Fruit fly (Drosophila melanogaster) whole organism, embryonic: ENCODE data around the gene CG17202.

ENCODE experiments used
- Awh ChIP-seq: fragments of 200-800 bp; sonication (Bioruptor generic); IDR thresholded peaks from 2 replicates; pipeline ENCODE4, ENCODE4 v1.3.6; 2022; ENCODE audit warnings: missing biosample characterization, missing genetic modification characterization
- B-H2 ChIP-seq: fragments of 200-800 bp; sonication (Bioruptor generic); optimal IDR thresholded peaks from 2 replicates; lab custom pipeline; 2018; ENCODE audit warnings: missing biosample characterization, mild to moderate bottlenecking, missing genetic modification characterization
- Bdp1 ChIP-seq: fragments of 200-800 bp; sonication (Bioruptor generic); optimal IDR thresholded peaks from 3 replicates; lab custom pipeline; 2016; ENCODE audit warnings: missing biosample characterization, missing genetic modification characterization
- C15 ChIP-seq: fragments of 200-800 bp; sonication (Bioruptor generic); IDR thresholded peaks from 3 replicates; pipeline ENCODE4 v1.3.6; 2022; ENCODE audit warnings: missing biosample characterization, missing genetic modification characterization
- CG10267 ChIP-seq: fragments of 200-800 bp; sonication (Bioruptor generic); optimal IDR thresholded peaks from 2 replicates; lab custom pipeline; 2018; ENCODE audit warnings: missing biosample characterization, mild to moderate bottlenecking, missing genetic modification characterization, moderate library complexity
- CG10959 ChIP-seq: fragments of 200-800 bp; sonication (Bioruptor generic); IDR thresholded peaks from 2 replicates; pipeline ENCODE4 v1.3.6; 2022; ENCODE audit warnings: missing biosample characterization, missing genetic modification characterization
- CG12391 ChIP-seq: fragments of 200-800 bp; sonication (Bioruptor generic); optimal IDR thresholded peaks from 3 replicates; lab custom pipeline; 2018; ENCODE audit warnings: missing biosample characterization, mild to moderate bottlenecking, missing genetic modification characterization, moderate library complexity
- CG14050 ChIP-seq: fragments of 200-800 bp; sonication (Bioruptor generic); IDR thresholded peaks from 3 replicates; pipeline ENCODE4 v1.3.6; 2022; ENCODE audit warnings: missing biosample characterization, missing genetic modification characterization
- CG15011 ChIP-seq: fragments of 200-800 bp; sonication (Bioruptor generic); optimal IDR thresholded peaks from 3 replicates; lab custom pipeline; 2018; ENCODE audit warnings: missing biosample characterization, mild to moderate bottlenecking, missing genetic modification characterization
- CG15514 ChIP-seq: fragments of 200-800 bp; sonication (Bioruptor generic); optimal IDR thresholded peaks from 3 replicates; lab custom pipeline; 2017; ENCODE audit warnings: missing biosample characterization, missing genetic modification characterization, mild to moderate bottlenecking, moderate library complexity, missing genetic modification reagents
- CG1603 ChIP-seq: fragments of 200-800 bp; sonication (Bioruptor generic); optimal IDR thresholded peaks from 2 replicates; lab custom pipeline; 2019; ENCODE audit warnings: missing biosample characterization, mild to moderate bottlenecking, missing genetic modification characterization, moderate library complexity
- CG1647 ChIP-seq: fragments of 200-800 bp; sonication (Bioruptor generic); optimal IDR thresholded peaks from 3 replicates; lab custom pipeline; 2016; ENCODE audit warnings: missing biosample characterization, missing genetic modification characterization
- CG17385 ChIP-seq: fragments of 200-800 bp; sonication (Bioruptor generic); optimal IDR thresholded peaks from 3 replicates; lab custom pipeline; 2018; ENCODE audit warnings: missing biosample characterization, mild to moderate bottlenecking, missing genetic modification characterization
- CG1792 ChIP-seq: fragments of 200-800 bp; sonication (Bioruptor generic); optimal IDR thresholded peaks from 2 replicates; lab custom pipeline; 2016; ENCODE audit warnings: missing biosample characterization, missing genetic modification characterization
- CG2875 ChIP-seq: fragments of 200-800 bp; sonication (Bioruptor generic); optimal IDR thresholded peaks from 2 replicates; lab custom pipeline; 2017; ENCODE audit warnings: missing biosample characterization, mild to moderate bottlenecking, missing genetic modification characterization, missing genetic modification reagents
- CG30403 ChIP-seq: fragments of 200-800 bp; sonication (Bioruptor generic); optimal IDR thresholded peaks from 3 replicates; lab custom pipeline; 2016; ENCODE audit warnings: missing biosample characterization, missing genetic modification characterization
- CG31441 ChIP-seq: fragments of 200-800 bp; sonication (Bioruptor generic); IDR thresholded peaks from 2 replicates; pipeline ENCODE4 v1.3.6; 2022; ENCODE audit warnings: missing biosample characterization, missing genetic modification characterization
- CG32532 ChIP-seq: fragments of 200-800 bp; sonication (Bioruptor generic); IDR thresholded peaks from 2 replicates; pipeline ENCODE4 v1.3.6; 2022; ENCODE audit warnings: missing biosample characterization, missing genetic modification characterization
- CG3847 ChIP-seq: fragments of 200-800 bp; sonication (Bioruptor generic); IDR thresholded peaks from 2 replicates; pipeline ENCODE4 v1.3.6; 2022; ENCODE audit warnings: missing biosample characterization, missing genetic modification characterization
- CG4360 ChIP-seq: fragments of 200-800 bp; sonication (Bioruptor generic); IDR thresholded peaks from 2 replicates; pipeline ENCODE4 v1.3.6; 2022; ENCODE audit warnings: missing biosample characterization, missing genetic modification characterization
- CG6689 ChIP-seq: fragments of 200-800 bp; sonication (Bioruptor generic); IDR thresholded peaks from 2 replicates; pipeline ENCODE4 v1.3.6; 2022; ENCODE audit warnings: missing biosample characterization, missing genetic modification characterization
- CG6813 ChIP-seq: fragments of 200-800 bp; sonication (Bioruptor generic); optimal IDR thresholded peaks from 2 replicates; lab custom pipeline; 2017; ENCODE audit warnings: missing biosample characterization, missing genetic modification characterization, mild to moderate bottlenecking, moderate library complexity, missing genetic modification reagents
- CG8290 ChIP-seq, 3 experiments: fragments of 200-800 bp; sonication (Bioruptor generic); optimal IDR thresholded peaks; 2 replicates each; lab custom pipeline; 2016 to 2019; ENCODE audit warnings: missing biosample characterization in 3 of 3, missing genetic modification characterization in 3 of 3, mild to moderate bottlenecking in 2 of 3, moderate library complexity in 1 of 3
- CTCF ChIP-seq: fragments of 200-800 bp; sonication (Bioruptor generic); optimal IDR thresholded peaks from 2 replicates; lab custom pipeline; 2017; ENCODE audit warnings: missing biosample characterization, mild to moderate bottlenecking, missing genetic modification characterization, moderate library complexity
- CrebB ChIP-seq: fragments of 200-800 bp; sonication (Bioruptor generic); optimal IDR thresholded peaks from 3 replicates; lab custom pipeline; 2018; ENCODE audit warnings: missing biosample characterization, mild to moderate bottlenecking, missing genetic modification characterization
- Dbx ChIP-seq: fragments of 200-800 bp; sonication (Bioruptor generic); IDR thresholded peaks from 3 replicates; pipeline ENCODE4 v1.3.6; 2022; ENCODE audit warnings: missing biosample characterization, missing genetic modification characterization
- Hmr ChIP-seq: fragments of 200-800 bp; sonication (Bioruptor generic); optimal IDR thresholded peaks from 3 replicates; lab custom pipeline; 2017; ENCODE audit warnings: mild to moderate bottlenecking, missing biosample characterization, missing genetic modification reagents, missing genetic modification characterization
- Hr51 ChIP-seq, 2 experiments: fragments of 200-800 bp; sonication (Bioruptor generic); optimal IDR thresholded peaks; 2 replicates in 1 of 2; 3 replicates in 1 of 2; lab custom pipeline; 2016 to 2018; ENCODE audit warnings: missing biosample characterization in 2 of 2, missing genetic modification characterization in 2 of 2, mild to moderate bottlenecking in 1 of 2, moderate library complexity in 1 of 2
- Hr78 ChIP-seq, 2 experiments: fragments of 200-800 bp in 1 of 2; fragments of >200 bp in 1 of 2; sonication (Bioruptor generic) in 1 of 2; optimal IDR thresholded peaks; 2 replicates each; lab custom pipeline; 2017 to 2019; ENCODE audit warnings: missing biosample characterization in 2 of 2, missing genetic modification characterization in 2 of 2, mild to moderate bottlenecking in 1 of 2, moderate library complexity in 1 of 2
- Lhr ChIP-seq: fragments of 200-800 bp; sonication (Bioruptor generic); optimal IDR thresholded peaks from 3 replicates; lab custom pipeline; 2017; ENCODE audit warnings: mild to moderate bottlenecking, missing biosample characterization, missing genetic modification reagents, missing genetic modification characterization
- Myb ChIP-seq: fragments of 200-800 bp; sonication (Bioruptor generic); optimal IDR thresholded peaks from 2 replicates; lab custom pipeline; 2016; ENCODE audit warnings: missing biosample characterization, missing genetic modification characterization
- Sox102F ChIP-seq: fragments of 200-800 bp; sonication (Bioruptor generic); optimal IDR thresholded peaks from 2 replicates; lab custom pipeline; 2018; ENCODE audit warnings: missing biosample characterization, mild to moderate bottlenecking, missing genetic modification characterization, moderate library complexity
- Sry-β ChIP-seq: fragments of 200-800 bp; sonication (Bioruptor generic); optimal IDR thresholded peaks from 2 replicates; lab custom pipeline; 2018; ENCODE audit warnings: missing biosample characterization, mild to moderate bottlenecking, missing genetic modification characterization, moderate library complexity
- al ChIP-seq: fragments of 200-800 bp; sonication (Bioruptor generic); IDR thresholded peaks from 2 replicates; pipeline ENCODE4 v1.3.6; 2022; ENCODE audit warnings: missing biosample characterization, missing genetic modification characterization
- caup ChIP-seq: fragments of 200-800 bp; sonication (Bioruptor generic); optimal IDR thresholded peaks from 3 replicates; lab custom pipeline; 2017; ENCODE audit warnings: missing biosample characterization, mild to moderate bottlenecking, missing genetic modification characterization, moderate library complexity; ENCODE audit not compliant: severe bottlenecking
- chm ChIP-seq: fragments of 200-800 bp; sonication (Bioruptor generic); IDR thresholded peaks from 2 replicates; pipeline ENCODE4 v1.3.6; 2022; ENCODE audit warnings: missing biosample characterization, missing genetic modification characterization
- dimm ChIP-seq: fragments of 200-800 bp; sonication (Bioruptor generic); IDR thresholded peaks from 2 replicates; pipeline ENCODE4 v1.3.6; 2022; ENCODE audit warnings: missing biosample characterization, missing genetic modification characterization
- dm ChIP-seq: fragments of 200-800 bp; sonication (Bioruptor generic); optimal IDR thresholded peaks from 3 replicates; lab custom pipeline; 2016; ENCODE audit warnings: missing biosample characterization, missing genetic modification characterization
- eyg ChIP-seq: fragments of 200-800 bp; sonication (Bioruptor generic); optimal IDR thresholded peaks from 3 replicates; lab custom pipeline; 2016; ENCODE audit warnings: missing biosample characterization, missing genetic modification characterization
- fru ChIP-seq: fragments of >200 bp; optimal IDR thresholded peaks from 2 replicates; lab custom pipeline; 2017
- mld ChIP-seq: fragments of 200-800 bp; sonication (Bioruptor generic); IDR thresholded peaks from 3 replicates; pipeline ENCODE4 v1.3.6; 2022; ENCODE audit warnings: missing biosample characterization, missing genetic modification characterization; ENCODE audit not compliant: partially characterized antibody
- pan ChIP-seq, 4 experiments: fragments of >200 bp in 3 of 4; fragments of 200-800 bp in 1 of 4; sonication (Bioruptor generic) in 1 of 4; optimal IDR thresholded peaks in 3 of 4; IDR thresholded peaks in 1 of 4; 2 replicates each; pipeline versions ENCODE4 v1.3.6 to Lab custom; 2017 to 2022; ENCODE audit warnings: missing biosample characterization in 2 of 4, missing genetic modification characterization in 2 of 4, mixed read lengths in 1 of 4
- pros ChIP-seq: fragments of 200-800 bp; sonication (Bioruptor generic); optimal IDR thresholded peaks from 3 replicates; lab custom pipeline; 2019; ENCODE audit warnings: missing biosample characterization, mild to moderate bottlenecking, missing genetic modification characterization, moderate library complexity
- pzg ChIP-seq: fragments of 200-800 bp; sonication (Bioruptor generic); optimal IDR thresholded peaks from 3 replicates; lab custom pipeline; 2018; ENCODE audit warnings: missing biosample characterization, mild to moderate bottlenecking, missing genetic modification characterization, moderate library complexity
- ro ChIP-seq: fragments of 200-800 bp; sonication (Bioruptor generic); IDR thresholded peaks from 2 replicates; pipeline ENCODE4 v1.3.6; 2022; ENCODE audit warnings: missing biosample characterization, missing genetic modification characterization
- tap ChIP-seq: fragments of 200-800 bp; optimal IDR thresholded peaks from 3 replicates; lab custom pipeline; 2019; ENCODE audit warnings: missing biosample characterization, mild to moderate bottlenecking, missing genetic modification characterization, moderate library complexity
- twi ChIP-seq: fragments of 200-800 bp; optimal IDR thresholded peaks from 2 replicates; lab custom pipeline; 2019; ENCODE audit warnings: missing biosample characterization, mild to moderate bottlenecking, missing genetic modification characterization, moderate library complexity

CG17202 gene

DNA sequence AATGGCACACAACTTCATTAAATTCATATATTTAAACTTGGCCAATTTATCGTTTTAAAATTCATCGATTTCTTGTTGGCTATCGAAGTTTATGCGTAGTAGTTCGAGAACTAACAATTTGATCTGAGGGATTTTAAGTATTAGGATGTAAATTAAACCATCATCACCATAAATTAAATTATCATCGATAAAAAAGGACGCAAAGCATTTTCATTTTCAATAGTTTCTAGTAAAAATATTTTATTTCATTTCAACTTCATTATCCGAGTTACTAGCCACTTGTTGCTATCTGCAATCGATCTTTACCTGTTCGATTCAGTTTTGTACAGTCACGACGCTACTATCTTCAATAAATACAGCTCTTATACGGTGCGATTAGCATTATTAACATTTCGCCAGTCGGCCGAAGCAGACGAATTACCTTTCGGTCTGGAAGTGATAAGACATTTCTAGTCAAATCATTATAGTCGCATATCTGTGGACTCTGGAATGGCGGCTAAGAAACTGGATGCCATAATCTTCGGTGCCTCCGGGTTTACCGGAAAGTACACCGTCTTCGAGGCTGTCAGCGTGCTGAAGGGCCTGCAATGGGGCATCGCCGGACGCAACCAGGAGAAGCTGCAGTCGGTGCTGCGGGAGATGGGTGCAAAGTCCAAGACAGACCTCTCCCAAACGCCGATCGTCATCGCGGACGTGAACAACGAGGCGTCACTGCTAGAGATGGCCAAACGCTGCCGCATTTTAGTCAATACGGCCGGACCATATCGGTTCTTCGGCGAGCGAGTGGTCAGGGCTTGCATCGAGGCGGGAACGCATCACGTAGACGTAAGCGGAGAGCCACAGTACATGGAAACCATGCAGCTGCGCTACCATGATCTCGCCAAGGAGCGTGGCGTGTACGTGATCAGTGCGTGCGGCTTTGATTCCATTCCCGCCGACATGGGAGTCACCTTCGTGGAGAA, 16.1 kb upstream of the CG17202 start, which contains the start of gene CG5167 (continued):
- TF ChIP-seq CG2875 (GFP tag; lab: Kevin White, UChicago): no peak
- no peak for TF ChIP-seq twi (tag; lab: Kevin White, UChicago)
- TF ChIP-seq CG12391: peak; percentile 72
- no peak for TF ChIP-seq dimm (GFP tag; lab: Robert Waterston, UW)
- TF ChIP-seq Hr78 (GFP tag; optimal IDR thresholded peaks at IDR 0.05; lab: Kevin White, UChicago): no peak
- peak; percentile 51 for TF ChIP-seq CG15514 (GFP tag; lab: Kevin White, UChicago)
- TF ChIP-seq CTCF (GFP tag; lab: Kevin White, UChicago): no peak
- TF ChIP-seq CG14050: no peak
- peak; percentile 5 for TF ChIP-seq pzg (GFP tag; lab: Kevin White, UChicago)
- no peak for TF ChIP-seq CG1647 (GFP tag; lab: Kevin White, UChicago)
- TF ChIP-seq al (GFP tag; lab: Robert Waterston, UW): no peak
- TF ChIP-seq CG15011: no peak
- TF ChIP-seq CG32532 (GFP tag; lab: Robert Waterston, UW): no peak
- peak; percentile 39 for TF ChIP-seq CG1603 (tag; lab: Kevin White, UChicago)
- no peak for TF ChIP-seq C15
- TF ChIP-seq CrebB (tag; lab: Kevin White, UChicago): peak; percentile 31
- peak; percentile 34 for TF ChIP-seq CG30403
- TF ChIP-seq CG4360 (GFP tag; lab: Robert Waterston, UW): no peak
- TF ChIP-seq CG6689 (GFP tag; lab: Robert Waterston, UW): no peak
- TF ChIP-seq B-H2 (GFP tag; lab: Kevin White, UChicago): no peak
- peak; percentile 64 for TF ChIP-seq CG10267 (tag; lab: Kevin White, UChicago)
- no peak for TF ChIP-seq dm (GFP tag; lab: Kevin White, UChicago)
- TF ChIP-seq CG10959: no peak
- no peak for TF ChIP-seq pan (optimal IDR thresholded peaks at IDR 0.05; lab: Kevin White, UChicago)
- no peak for TF ChIP-seq pan (GFP tag; optimal IDR thresholded peaks at IDR 0.05 in 1 of 2, IDR thresholded peaks at IDR 0.05 in 1 of 2)
- no peak for TF ChIP-seq ro (GFP tag; lab: Robert Waterston, UW)
- no peak for TF ChIP-seq eyg (GFP tag; lab: Kevin White, UChicago)
- TF ChIP-seq CG17385: peak; percentile 23
- no peak for TF ChIP-seq Awh (GFP tag; lab: Robert Waterston, UW)
- TF ChIP-seq mld (GFP tag; lab: Robert Waterston, UW): no peak
- peak; percentile 38 for TF ChIP-seq Sox102F (GFP tag; lab: Kevin White, UChicago)
- TF ChIP-seq CG6813: no peak
- peak; percentile 6 for TF ChIP-seq caup
- TF ChIP-seq Hmr (GFP tag; lab: Kevin White, UChicago): peak; percentile 35
- no peak for TF ChIP-seq CG1792 (GFP tag; lab: Kevin White, UChicago)
- no peak for TF ChIP-seq Dbx (GFP tag; lab: Robert Waterston, UW)
- TF ChIP-seq Myb (GFP tag; lab: Kevin White, UChicago): peak; percentile 9
- peak; percentile 38; the same call in 1 of the 2 replicates for TF ChIP-seq CG31441 (GFP tag; lab: Robert Waterston, UW)
- TF ChIP-seq Hr51 (GFP tag; optimal IDR thresholded peaks at IDR 0.05; lab: Kevin White, UChicago): peak in 1 of 2 experiments; percentile 48
- TF ChIP-seq CG8290 (GFP tag; optimal IDR thresholded peaks at IDR 0.05; lab: Kevin White, UChicago): peak; percentile 61
- peak in 1 of 2 experiments; percentile 29 for TF ChIP-seq CG8290 (tag; optimal IDR thresholded peaks at IDR 0.05; lab: Kevin White, UChicago)
- no peak; the same call in 1 of the 2 replicates for TF ChIP-seq chm (GFP tag; lab: Robert Waterston, UW)
- TF ChIP-seq fru (lab: Kevin White, UChicago): no peak
- no peak for TF ChIP-seq Lhr (GFP tag; lab: Kevin White, UChicago)
- no peak for TF ChIP-seq CG3847 (GFP tag; lab: Robert Waterston, UW)
- TF ChIP-seq pros (GFP tag; lab: Kevin White, UChicago): no peak
- no peak for TF ChIP-seq Sry-β (GFP tag; lab: Kevin White, UChicago)
- TF ChIP-seq Bdp1 (GFP tag; lab: Kevin White, UChicago): no peak
- peak; percentile 60 for TF ChIP-seq tap (tag; lab: Kevin White, UChicago)
